Fruit fly (Drosophila melanogaster): ENCODE data around the gene CG5885.

- TF ChIP-seq CG8478 (optimal IDR thresholded peaks at IDR 0.05) = no peak
- no peak for TF ChIP-seq CTCF (optimal IDR thresholded peaks at IDR 0.05)
These were observed 19.8 kb upstream of the CG5885 start, which contains the start of gene Arglu1 for dm6 chr2L:9937908-9938307.
